Fruit fly (Drosophila melanogaster) whole organism, wandering third instar larva: ENCODE data around the gene feo.

ENCODE experiments used
- CG32264 ChIP-seq: fragments of 200-800 bp; sonication (Bioruptor generic); optimal IDR thresholded peaks from 2 replicates; lab custom pipeline; 2016; ENCODE audit warnings: missing biosample characterization, missing genetic modification characterization
- Dfd ChIP-seq: fragments of >200 bp; optimal IDR thresholded peaks from 2 replicates; lab custom pipeline; 2017; ENCODE audit warnings: missing biosample characterization, missing genetic modification characterization
- Hnf4 ChIP-seq: fragments of 200-800 bp; sonication (Bioruptor generic); optimal IDR thresholded peaks from 2 replicates; lab custom pipeline; 2016; ENCODE audit warnings: missing biosample characterization, mild to moderate bottlenecking, missing genetic modification characterization
- fru ChIP-seq: fragments of 200-800 bp; sonication (Bioruptor generic); optimal IDR thresholded peaks from 3 replicates; lab custom pipeline; 2016; ENCODE audit warnings: missing biosample characterization, mild to moderate bottlenecking, missing genetic modification characterization

DNA sequence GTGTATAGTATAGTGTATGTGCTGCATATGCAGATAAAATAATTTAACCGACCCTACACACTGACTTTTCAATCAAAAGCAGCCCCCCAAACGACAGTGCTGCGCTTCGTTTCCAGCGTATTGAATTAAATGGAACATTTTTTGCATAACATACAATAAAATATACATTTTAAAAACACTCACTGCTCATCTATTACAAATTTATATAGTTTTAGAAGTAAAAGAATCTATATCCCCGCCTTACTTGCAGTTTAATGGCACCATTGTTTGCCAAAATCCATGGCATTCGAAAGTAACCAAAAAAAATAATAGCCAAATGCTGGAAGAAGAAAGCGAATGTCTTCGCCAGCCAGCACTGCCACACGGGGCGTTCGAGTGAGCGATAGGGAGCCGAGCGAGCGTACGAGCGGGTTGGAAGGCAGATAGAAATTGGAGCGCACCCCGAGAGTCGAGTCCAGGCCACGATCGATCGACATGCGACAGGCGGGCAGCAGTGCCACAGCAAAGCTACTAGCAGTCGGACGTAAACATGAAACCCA is 12.9 kb downstream of the feo start, which contains the start of gene CG15209:
- TF ChIP-seq Hnf4 (no peak), Dfd (GFP tag; lab: Kevin White, UChicago) (no peak), CG32264 (GFP tag; lab: Kevin White, UChicago) (no peak), fru (GFP tag; lab: Kevin White, UChicago) (no peak)
